Worm (Caenorhabditis elegans): ENCODE results near the gene F36H9.5.

DNA sequence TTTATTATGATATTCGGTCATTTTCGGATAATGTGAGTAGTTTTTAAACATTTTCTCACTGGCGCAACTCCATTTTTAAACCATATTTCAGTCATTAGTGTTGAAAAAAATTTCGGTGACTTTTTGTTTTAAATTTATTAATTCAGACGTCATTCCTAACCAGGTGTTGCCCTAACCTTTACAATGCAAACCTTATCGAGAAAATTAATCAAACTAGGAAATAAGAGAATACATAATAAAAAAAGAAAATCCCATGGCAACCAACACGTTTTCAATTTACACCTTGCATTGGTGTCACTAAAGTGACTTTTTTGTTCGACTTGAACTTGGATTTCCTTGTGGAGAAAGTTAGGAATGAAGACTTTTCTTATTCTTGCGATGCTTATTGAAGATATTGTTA lies 6.3 kb upstream of the F36H9.5 start, which contains the start of gene F36H9.2:
- no peak for TF ChIP-seq pha-4 (tag; optimal IDR thresholded peaks at IDR 0.05)
- TF ChIP-seq unc-62 (GFP tag; optimal IDR thresholded peaks at IDR 0.05) = no peak
- TF ChIP-seq snpc-4 (tag; optimal IDR thresholded peaks at IDR 0.05) = no peak
- no peak for TF ChIP-seq bed-3 (GFP tag; optimal IDR thresholded peaks at IDR 0.05)
- TF ChIP-seq elt-3 (tag; optimal IDR thresholded peaks at IDR 0.05) = no peak

Measured in whole organism, mixed stage, embryonic.